Worm (Caenorhabditis elegans) whole organism, young adult: ENCODE measurements around the gene srd-40.

ENCODE experiments used
- F10E7.11 ChIP-seq: sonication (generic microtip); optimal IDR thresholded peaks from 2 replicates; lab custom pipeline; 2017; ENCODE audit warnings: mild to moderate bottlenecking, missing genetic modification characterization, moderate library complexity, missing compliant biosample characterization
- ceh-40 ChIP-seq: fragments of 200-800 bp; sonication (Bioruptor generic); IDR thresholded peaks from 2 replicates; pipeline ENCODE4 v1.3.6; 2022; ENCODE audit warnings: missing genetic modification characterization, missing compliant biosample characterization
- dpl-1 ChIP-seq: fragments of 150-350 bp; optimal IDR thresholded peaks from 2 replicates; lab custom pipeline; 2014; ENCODE audit warnings: missing biosample characterization, missing genetic modification reagents, missing genetic modification characterization
- hrde-1 ChIP-seq: sonication (generic microtip); optimal IDR thresholded peaks from 2 replicates; lab custom pipeline; 2016; ENCODE audit warnings: missing genetic modification characterization, mild to moderate bottlenecking, missing compliant biosample characterization, moderate library complexity, missing genotype, missing genetic modification reagents, borderline replicate concordance
- lin-35 ChIP-seq, 3 experiments: fragments of 150-350 bp in 2 of 3; sonication (generic microtip) in 1 of 3; optimal IDR thresholded peaks; 2 replicates each; lab custom pipeline; 2014 to 2018; ENCODE audit warnings: missing biosample characterization in 3 of 3, missing genetic modification characterization in 3 of 3, missing genetic modification reagents in 3 of 3
- nfya-1 ChIP-seq: sonication (generic microtip); optimal IDR thresholded peaks from 2 replicates; lab custom pipeline; 2017; ENCODE audit warnings: antibody characterized with exemption, missing compliant biosample characterization, missing genetic modification characterization, borderline replicate concordance; ENCODE audit not compliant: insufficient read depth
- nfyb-1 ChIP-seq: fragments of 200-800 bp; sonication (Bioruptor generic); IDR thresholded peaks from 2 replicates; pipeline ENCODE4 v1.3.6; 2022; ENCODE audit warnings: missing genetic modification reagents, missing genetic modification characterization, missing compliant biosample characterization
- nhr-120 ChIP-seq: fragments of 200-800 bp; sonication (Bioruptor generic); IDR thresholded peaks from 2 replicates; pipeline ENCODE4 v1.3.6; 2022; ENCODE audit warnings: missing genetic modification characterization, missing compliant biosample characterization

DNA sequence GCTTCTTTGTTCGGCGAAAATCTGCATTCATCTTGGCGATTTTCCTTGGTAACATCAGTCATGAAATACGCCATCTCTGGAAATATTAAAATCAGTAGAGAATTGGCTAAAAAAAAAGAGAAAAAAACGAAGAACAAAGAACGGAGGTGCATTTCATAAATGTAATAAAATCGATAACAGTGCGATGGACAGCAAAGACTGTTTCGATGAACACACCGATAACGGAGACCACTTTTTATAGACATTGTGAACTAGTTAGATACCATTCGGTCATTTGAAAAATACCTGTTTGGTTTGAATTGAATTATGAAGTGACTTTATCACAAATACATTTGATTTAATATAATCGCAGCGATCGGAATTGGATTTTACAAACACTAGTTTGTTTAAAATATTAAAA is 29.3 kb downstream of the srd-40 start, which contains the start of gene F42F12.4:
- no peak for TF ChIP-seq hrde-1 (tag; lab: Kevin White, UChicago)
- no peak for TF ChIP-seq F10E7.11 (tag; lab: Kevin White, UChicago)
- no peak for TF ChIP-seq nfya-1 (tag; lab: Kevin White, UChicago)
- no peak for TF ChIP-seq dpl-1
- no peak for TF ChIP-seq nhr-120
- no peak for TF ChIP-seq nfyb-1 (GFP tag; lab: Robert Waterston, UW)
- no peak for TF ChIP-seq lin-35 (GFP tag; optimal IDR thresholded peaks at IDR 0.05; lab: Kevin White, UChicago)
- no peak for TF ChIP-seq ceh-40 (GFP tag; lab: Robert Waterston, UW)
